Fruit fly (Drosophila melanogaster): ENCODE measurements around the gene Scr.

The Scr gene

DNA sequence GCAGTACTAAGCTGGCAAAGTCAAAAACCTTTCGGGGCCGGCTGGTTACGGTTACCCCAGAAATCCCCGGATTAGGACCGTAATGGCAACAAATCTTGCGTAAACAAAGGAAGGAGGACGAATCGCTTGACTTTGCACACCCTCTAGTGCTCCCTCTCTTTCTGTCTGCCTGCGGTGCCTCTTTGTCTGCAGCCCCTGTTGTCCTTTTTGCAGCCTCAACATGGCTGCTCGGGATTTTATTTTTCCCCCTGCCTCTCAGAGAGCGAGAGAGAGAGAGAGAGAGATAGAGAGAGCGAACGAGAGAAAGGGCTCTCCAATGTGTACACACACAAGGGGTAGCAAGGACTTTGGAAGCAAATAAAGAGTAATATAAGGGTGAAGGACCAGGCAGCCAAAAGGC lies 39.2 kb downstream of the Scr start:
- TF ChIP-seq br (GFP tag; optimal IDR thresholded peaks at IDR 0.05) (no peak), Mio (GFP tag; optimal IDR thresholded peaks at IDR 0.05) (no peak), Dif (GFP tag; optimal IDR thresholded peaks at IDR 0.05; ENCODE audit: partially characterized antibody) (peak; percentile 63), dl (GFP tag; optimal IDR thresholded peaks at IDR 0.05; ENCODE audit: insufficient read depth in 1 of 2, partially characterized antibody in 2 of 2) (peak; percentile 5 to 47)

DNA sequence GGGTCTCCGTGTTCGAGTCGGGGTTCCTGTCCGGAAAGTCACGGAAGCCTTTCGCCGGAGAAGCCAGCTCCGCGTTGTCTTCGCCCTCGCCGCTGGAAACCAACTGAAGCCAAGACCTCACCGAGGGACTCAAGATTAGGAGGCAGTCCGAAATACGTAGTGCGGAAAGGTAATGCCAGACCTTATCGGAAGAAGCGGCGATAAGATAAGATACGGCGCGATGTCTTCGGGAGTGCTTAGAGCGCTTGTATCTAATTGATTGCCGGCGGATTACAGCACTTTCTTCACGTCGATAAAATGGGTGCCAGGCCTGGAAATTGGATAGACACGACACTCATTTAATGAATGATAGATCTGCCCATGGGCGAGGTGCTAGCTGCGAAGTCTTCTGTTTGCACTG lies 39.9 kb downstream of the Scr start:
- TF ChIP-seq N (GFP tag; optimal IDR thresholded peaks at IDR 0.05) = no peak
- no peak for TF ChIP-seq GATAd (GFP tag; optimal IDR thresholded peaks at IDR 0.05)
- no peak for TF ChIP-seq CrebA (GFP tag; optimal IDR thresholded peaks at IDR 0.05; ENCODE audit: borderline replicate concordance)

DNA sequence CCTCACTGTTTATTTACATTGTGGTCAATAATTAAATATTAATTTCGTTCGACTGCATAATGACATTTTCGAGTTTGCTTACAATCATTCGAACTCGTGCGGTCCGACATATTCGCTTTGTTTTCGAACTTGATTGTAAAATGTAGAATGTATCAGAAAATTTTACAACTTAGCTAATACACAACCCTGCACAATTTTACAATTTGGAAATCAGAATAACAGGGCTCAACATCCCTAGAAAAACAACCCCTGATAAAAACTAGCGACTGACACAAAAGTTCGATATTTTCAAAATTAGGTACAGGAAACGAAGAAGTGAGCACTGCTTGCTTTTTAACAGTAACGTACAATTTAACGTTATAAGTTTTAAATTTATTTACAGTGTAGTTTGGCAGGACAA lies 43.1 kb downstream of the Scr start:
- TF ChIP-seq Myc (optimal IDR thresholded peaks at IDR 0.05) (peak; percentile 52), OdsH (GFP tag; optimal IDR thresholded peaks at IDR 0.05) (no peak), Vsx2 (GFP tag; optimal IDR thresholded peaks at IDR 0.05; ENCODE audit: partially characterized antibody) (no peak), tai (GFP tag; optimal IDR thresholded peaks at IDR 0.05) (peak; percentile 19), Hr83 (GFP tag; optimal IDR thresholded peaks at IDR 0.05; ENCODE audit: poor library complexity, severe bottlenecking) (no peak), h (GFP tag; optimal IDR thresholded peaks at IDR 0.05) (no peak), brk (GFP tag; optimal IDR thresholded peaks at IDR 0.05) (no peak), br (GFP tag; optimal IDR thresholded peaks at IDR 0.05) (no peak)

- TF ChIP-seq Myc (optimal IDR thresholded peaks at IDR 0.05) (no peak), Rel (GFP tag; optimal IDR thresholded peaks at IDR 0.05) (no peak), Rel (tag; optimal IDR thresholded peaks at IDR 0.05) (no peak), sage (GFP tag; optimal IDR thresholded peaks at IDR 0.05) (no peak), CG32264 (GFP tag; optimal IDR thresholded peaks at IDR 0.05) (no peak), Vsx2 (GFP tag; optimal IDR thresholded peaks at IDR 0.05; ENCODE audit: partially characterized antibody) (no peak), dsf (GFP tag; optimal IDR thresholded peaks at IDR 0.05; ENCODE audit: borderline replicate concordance) (no peak), tai (GFP tag; optimal IDR thresholded peaks at IDR 0.05) (no peak), HLH106 (tag; optimal IDR thresholded peaks at IDR 0.05) (no peak), h (GFP tag; optimal IDR thresholded peaks at IDR 0.05) (no peak), psq (GFP tag; optimal IDR thresholded peaks at IDR 0.05) (no peak), Mio (GFP tag; optimal IDR thresholded peaks at IDR 0.05) (no peak), N (GFP tag; optimal IDR thresholded peaks at IDR 0.05) (no peak), CrebA (GFP tag; optimal IDR thresholded peaks at IDR 0.05; ENCODE audit: borderline replicate concordance) (no peak), pan (optimal IDR thresholded peaks at IDR 0.05) (no peak)
Observed at dm6 chr3R:6805948-6806347, 43.8 kb downstream of the Scr start.

- TF ChIP-seq pan (optimal IDR thresholded peaks at IDR 0.05) = no peak
- TF ChIP-seq br (GFP tag; optimal IDR thresholded peaks at IDR 0.05) = no peak
- no peak for TF ChIP-seq Hr83 (GFP tag; optimal IDR thresholded peaks at IDR 0.05; ENCODE audit: poor library complexity, severe bottlenecking)
- TF ChIP-seq Jra (GFP tag; optimal IDR thresholded peaks at IDR 0.05) = no peak
- no peak for TF ChIP-seq Vsx2 (GFP tag; optimal IDR thresholded peaks at IDR 0.05; ENCODE audit: partially characterized antibody)
- no peak for TF ChIP-seq jim (GFP tag; optimal IDR thresholded peaks at IDR 0.05)
- no peak for TF ChIP-seq Dif (GFP tag; optimal IDR thresholded peaks at IDR 0.05; ENCODE audit: partially characterized antibody)
- TF ChIP-seq h (GFP tag; optimal IDR thresholded peaks at IDR 0.05) = no peak
- TF ChIP-seq Sp1 (GFP tag; optimal IDR thresholded peaks at IDR 0.05) = no peak
- TF ChIP-seq Mio (GFP tag; optimal IDR thresholded peaks at IDR 0.05) = no peak
- no peak for TF ChIP-seq OdsH (GFP tag; optimal IDR thresholded peaks at IDR 0.05)
- no peak for TF ChIP-seq Myc (optimal IDR thresholded peaks at IDR 0.05)
- no peak for TF ChIP-seq sage (GFP tag; optimal IDR thresholded peaks at IDR 0.05)
- no peak for TF ChIP-seq lola (GFP tag; optimal IDR thresholded peaks at IDR 0.05)
- TF ChIP-seq usp (GFP tag; optimal IDR thresholded peaks at IDR 0.05) = no peak
- no peak for TF ChIP-seq CG9705 (GFP tag; optimal IDR thresholded peaks at IDR 0.05)
- TF ChIP-seq brk (GFP tag; optimal IDR thresholded peaks at IDR 0.05) = no peak
Observed at dm6 chr3R:6804695-6805300, 45.0 kb downstream of the Scr start.

DNA sequence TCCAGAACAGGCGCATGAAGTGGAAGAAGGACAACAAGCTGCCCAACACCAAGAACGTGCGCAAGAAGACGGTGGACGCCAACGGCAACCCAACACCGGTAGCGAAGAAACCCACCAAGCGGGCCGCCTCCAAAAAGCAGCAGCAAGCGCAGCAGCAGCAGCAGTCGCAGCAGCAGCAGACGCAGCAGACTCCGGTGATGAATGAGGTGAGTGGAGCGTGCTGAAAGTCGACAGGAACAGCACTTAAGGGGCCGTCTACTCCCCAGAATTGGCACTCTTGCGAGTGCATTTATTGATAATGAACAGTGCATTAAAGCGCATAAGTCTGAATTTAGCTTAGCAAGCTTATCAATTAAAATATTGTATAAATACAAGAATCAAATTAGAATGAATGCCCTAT lies 48.6 kb downstream of the Scr start:
- TF ChIP-seq Dfd (GFP tag; optimal IDR thresholded peaks at IDR 0.05) = peak; percentile 91
- TF ChIP-seq Rel (GFP tag; optimal IDR thresholded peaks at IDR 0.05) = no peak
- no peak for TF ChIP-seq Rel (tag; optimal IDR thresholded peaks at IDR 0.05)
